Fruit fly (Drosophila melanogaster) whole organism, adult: ENCODE measurements around the gene Gba1a.

Source experiments
- CG11617 ChIP-seq: fragments of 200-800 bp; sonication (Bioruptor generic); optimal IDR thresholded peaks from 2 replicates; lab custom pipeline; 2017; ENCODE audit warnings: mild to moderate bottlenecking, missing biosample characterization, missing genetic modification reagents, missing genetic modification characterization
- CG14711 ChIP-seq: fragments of 200-800 bp; sonication (Bioruptor generic); optimal IDR thresholded peaks from 2 replicates; lab custom pipeline; 2018; ENCODE audit warnings: missing biosample characterization, mild to moderate bottlenecking, missing genetic modification characterization, moderate library complexity
- CG33017 ChIP-seq: fragments of 200-800 bp; sonication (Bioruptor generic); optimal IDR thresholded peaks from 2 replicates; lab custom pipeline; 2018; ENCODE audit warnings: missing biosample characterization, mild to moderate bottlenecking, missing genetic modification characterization, moderate library complexity
- CG5204 ChIP-seq: fragments of 200-800 bp; sonication (Bioruptor generic); optimal IDR thresholded peaks from 2 replicates; lab custom pipeline; 2016; ENCODE audit warnings: missing biosample characterization, missing genetic modification characterization
- Hr96 ChIP-seq: fragments of 200-800 bp; sonication (Bioruptor generic); optimal IDR thresholded peaks from 2 replicates; lab custom pipeline; 2016; ENCODE audit warnings: missing biosample characterization, missing genetic modification characterization
- bab1 ChIP-seq: fragments of 200-800 bp; sonication (Bioruptor generic); optimal IDR thresholded peaks from 3 replicates; lab custom pipeline; 2019; ENCODE audit warnings: missing biosample characterization, mild to moderate bottlenecking, missing genetic modification characterization, moderate library complexity
- cnc ChIP-seq, 2 experiments: fragments of >200 bp; optimal IDR thresholded peaks; 2 replicates each; lab custom pipeline; 2017
- pad ChIP-seq: fragments of 200-800 bp; sonication (Bioruptor generic); optimal IDR thresholded peaks from 3 replicates; lab custom pipeline; 2017; ENCODE audit warnings: missing biosample characterization, missing genetic modification characterization, mild to moderate bottlenecking, moderate library complexity, missing genetic modification reagents

- TF ChIP-seq bab1 (GFP tag; lab: Kevin White, UChicago), result no peak
- TF ChIP-seq cnc (optimal IDR thresholded peaks at IDR 0.05; lab: Kevin White, UChicago), result no peak
- no peak for TF ChIP-seq Hr96
- TF ChIP-seq CG11617 (GFP tag; lab: Kevin White, UChicago), result no peak
- no peak for TF ChIP-seq pad (GFP tag; lab: Kevin White, UChicago)
- no peak for TF ChIP-seq CG33017 (tag; lab: Kevin White, UChicago)
- no peak for TF ChIP-seq CG14711 (tag; lab: Kevin White, UChicago)
- TF ChIP-seq CG5204, result no peak
Observed at dm6 chr3R:23658948-23659347, 41.5 kb upstream of the Gba1a start.
